Fruit fly (Drosophila melanogaster) whole organism, pupa: Measurements from ENCODE around the gene Pomp.

ENCODE experiments used
- CG13204 ChIP-seq: fragments of 200-800 bp; sonication (Bioruptor generic); optimal IDR thresholded peaks from 2 replicates; lab custom pipeline; 2018; ENCODE audit warnings: missing biosample characterization, mild to moderate bottlenecking, missing genetic modification characterization, moderate library complexity
- CG14655 ChIP-seq: fragments of 200-800 bp; sonication (Bioruptor generic); optimal IDR thresholded peaks from 3 replicates; lab custom pipeline; 2017; ENCODE audit warnings: mild to moderate bottlenecking, missing biosample characterization, missing genetic modification reagents, missing genetic modification characterization
- CG4496 ChIP-seq: fragments of 200-800 bp; sonication (Bioruptor generic); IDR thresholded peaks from 3 replicates; pipeline ENCODE4 v1.3.6; 2022; ENCODE audit warnings: missing biosample characterization, missing genetic modification characterization
- CG8301 ChIP-seq: fragments of 200-800 bp; sonication (Bioruptor generic); optimal IDR thresholded peaks from 2 replicates; lab custom pipeline; 2018; ENCODE audit warnings: missing biosample characterization, mild to moderate bottlenecking, missing genetic modification characterization
- D1 ChIP-seq: fragments of 200-800 bp; sonication (Bioruptor generic); optimal IDR thresholded peaks from 2 replicates; lab custom pipeline; 2018; ENCODE audit warnings: missing biosample characterization, mild to moderate bottlenecking, missing genetic modification characterization, moderate library complexity
- EcR ChIP-seq: fragments of 200-800 bp; sonication (Bioruptor generic); optimal IDR thresholded peaks from 3 replicates; lab custom pipeline; 2019; ENCODE audit warnings: missing biosample characterization, missing genetic modification characterization, mild to moderate bottlenecking, moderate library complexity, missing genetic modification reagents
- fd96Ca ChIP-seq: fragments of 200-800 bp; sonication (Bioruptor generic); IDR thresholded peaks from 3 replicates; pipeline ENCODE4 v1.3.6; 2022; ENCODE audit warnings: missing biosample characterization, missing genetic modification characterization

DNA sequence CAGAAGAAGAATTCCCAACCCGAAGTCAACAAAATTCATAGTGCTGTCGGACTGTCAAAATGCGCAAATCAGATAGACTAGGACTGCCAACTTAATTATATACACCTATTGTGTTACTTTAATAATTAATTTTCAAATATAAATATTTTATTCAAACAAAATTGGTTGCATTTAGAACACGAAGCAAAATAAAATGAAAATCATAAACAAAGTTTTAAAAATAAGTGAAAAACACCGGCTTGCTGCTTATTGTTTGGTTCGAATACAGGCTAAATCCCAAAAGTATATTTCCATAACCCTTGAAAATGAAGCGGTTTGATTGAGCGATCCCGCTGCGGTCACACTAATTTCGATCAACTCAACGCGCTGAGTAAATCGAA, 29.7 kb upstream of the Pomp start, which contains the start of the genes Rhau and dia:
- TF ChIP-seq EcR: no peak
- TF ChIP-seq D1 (tag; lab: Kevin White, UChicago): no peak
- no peak for TF ChIP-seq CG4496
- no peak for TF ChIP-seq CG13204 (GFP tag; lab: Kevin White, UChicago)
- no peak for TF ChIP-seq fd96Ca (GFP tag; lab: Robert Waterston, UW)
- TF ChIP-seq CG8301 (tag; lab: Kevin White, UChicago): no peak
- TF ChIP-seq CG14655 (GFP tag; lab: Kevin White, UChicago): no peak
